Worm (Caenorhabditis elegans) whole organism, L1 larva: ENCODE data around the gene lec-1.
A peak's percentile ranks its signal among the peaks of the same experiment; 100 is the strongest.

Experiments
- Y116A8C.19 ChIP-seq: sonication (generic microtip); optimal IDR thresholded peaks from 2 replicates; lab custom pipeline; 2016; ENCODE audit warnings: missing compliant biosample characterization, missing genetic modification characterization, borderline replicate concordance
- ceh-82 ChIP-seq, 3 experiments: fragments of 150-350 bp in 1 of 3; sonication (generic microtip) in 2 of 3; optimal IDR thresholded peaks; 2 replicates each; lab custom pipeline; 2014 to 2017; ENCODE audit warnings: missing biosample characterization in 3 of 3, missing genetic modification characterization in 3 of 3
- elt-2 ChIP-seq: sonication (generic microtip); optimal IDR thresholded peaks from 2 replicates; lab custom pipeline; 2016; ENCODE audit warnings: missing genetic modification characterization, mild to moderate bottlenecking, inconsistent platforms, missing compliant biosample characterization, missing genetic modification reagents
- elt-3 ChIP-seq, 6 experiments: fragments of 150-350 bp in 1 of 6; sonication (generic microtip); optimal IDR thresholded peaks; 2 replicates each; lab custom pipeline; 2017 to 2018; ENCODE audit warnings: missing biosample characterization in 6 of 6, missing genetic modification characterization in 6 of 6, inconsistent platforms in 1 of 6
- fkh-10 ChIP-seq: sonication (generic microtip); optimal IDR thresholded peaks from 2 replicates; lab custom pipeline; 2017; ENCODE audit warnings: missing biosample characterization, missing genetic modification reagents, missing genetic modification characterization
- jun-1 ChIP-seq: fragments of 150-350 bp; optimal IDR thresholded peaks from 2 replicates; lab custom pipeline; 2014; ENCODE audit warnings: missing biosample characterization, missing genetic modification reagents, missing genetic modification characterization
- lin-13 ChIP-seq: fragments of 150-350 bp; optimal IDR thresholded peaks from 2 replicates; lab custom pipeline; 2014; ENCODE audit warnings: missing biosample characterization, missing genetic modification reagents, missing genetic modification characterization
- lin-35 ChIP-seq, 2 experiments: fragments of 150-350 bp; optimal IDR thresholded peaks; 2 replicates each; lab custom pipeline; 2014; ENCODE audit warnings: missing biosample characterization in 2 of 2, missing genetic modification characterization in 2 of 2, missing genetic modification reagents in 2 of 2
- lin-39 ChIP-seq: fragments of 150-350 bp; optimal IDR thresholded peaks from 2 replicates; lab custom pipeline; 2014; ENCODE audit warnings: missing biosample characterization, missing genetic modification reagents, missing genetic modification characterization
- mdl-1 ChIP-seq, 2 experiments: fragments of 150-350 bp; optimal IDR thresholded peaks; 2 replicates each; lab custom pipeline; 2014 to 2017; ENCODE audit warnings: missing biosample characterization in 2 of 2, missing genetic modification characterization in 2 of 2, inconsistent platforms in 1 of 2
- nhr-11 ChIP-seq: fragments of 150-350 bp; optimal IDR thresholded peaks from 2 replicates; lab custom pipeline; 2014; ENCODE audit warnings: missing biosample characterization, missing genetic modification characterization
- nhr-90 ChIP-seq: sonication (generic microtip); optimal IDR thresholded peaks from 2 replicates; lab custom pipeline; 2016; ENCODE audit warnings: mild to moderate bottlenecking, missing genetic modification characterization, missing compliant biosample characterization; ENCODE audit not compliant: poor library complexity
- sox-4 ChIP-seq: sonication (generic microtip); optimal IDR thresholded peaks from 2 replicates; lab custom pipeline; 2016; ENCODE audit warnings: missing genetic modification characterization, missing compliant biosample characterization
- ztf-11 ChIP-seq, 2 experiments: sonication (generic microtip); optimal IDR thresholded peaks; 2 replicates each; lab custom pipeline; 2016 to 2017; ENCODE audit warnings: missing genetic modification characterization in 2 of 2, missing biosample characterization in 1 of 2, missing compliant biosample characterization in 1 of 2

DNA sequence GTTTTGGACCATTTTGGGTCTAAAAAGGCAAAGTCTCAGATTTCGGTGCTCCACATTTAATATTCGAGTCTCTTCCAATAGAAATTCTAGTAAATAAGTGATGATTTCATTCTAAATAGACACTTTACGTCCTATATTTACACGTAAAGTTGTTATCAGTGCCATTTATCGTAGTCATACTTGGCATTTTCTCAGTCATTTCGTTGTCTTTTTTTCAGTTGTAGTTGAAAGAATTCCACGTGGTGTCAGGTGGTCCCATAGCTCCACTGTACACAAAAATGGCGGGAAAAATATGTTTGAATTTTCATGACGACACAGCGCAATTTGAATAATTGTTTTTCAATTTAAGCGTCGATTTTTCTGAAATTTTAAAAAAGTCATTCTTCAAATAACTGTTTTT is 4.9 kb upstream of the lec-1 start:
- TF ChIP-seq sox-4 (tag; lab: Kevin White, UChicago): no peak
- TF ChIP-seq ztf-11 (tag; optimal IDR thresholded peaks at IDR 0.05; lab: Kevin White, UChicago): no peak
- peak in 1 of 2 experiments; percentile 59 for TF ChIP-seq lin-35 (GFP tag; optimal IDR thresholded peaks at IDR 0.05; lab: Kevin White, UChicago)
- no peak for TF ChIP-seq nhr-90
- TF ChIP-seq lin-13: no peak
- TF ChIP-seq fkh-10 (GFP tag; lab: Kevin White, UChicago): no peak
- TF ChIP-seq mdl-1 (tag; optimal IDR thresholded peaks at IDR 0.05; lab: Kevin White, UChicago): no peak
- TF ChIP-seq jun-1 (tag; lab: Kevin White, UChicago): no peak
- TF ChIP-seq lin-39 (tag; lab: Kevin White, UChicago): no peak
- TF ChIP-seq elt-2: peak; percentile 50
- TF ChIP-seq Y116A8C.19 (tag; lab: Kevin White, UChicago): no peak
- no peak for TF ChIP-seq nhr-11 (tag; lab: Kevin White, UChicago)
- TF ChIP-seq elt-3 (tag; optimal IDR thresholded peaks at IDR 0.05; lab: Kevin White, UChicago): no peak
- TF ChIP-seq ceh-82 (tag; optimal IDR thresholded peaks at IDR 0.05; lab: Kevin White, UChicago): no peak
